In the genomic region with DNA sequence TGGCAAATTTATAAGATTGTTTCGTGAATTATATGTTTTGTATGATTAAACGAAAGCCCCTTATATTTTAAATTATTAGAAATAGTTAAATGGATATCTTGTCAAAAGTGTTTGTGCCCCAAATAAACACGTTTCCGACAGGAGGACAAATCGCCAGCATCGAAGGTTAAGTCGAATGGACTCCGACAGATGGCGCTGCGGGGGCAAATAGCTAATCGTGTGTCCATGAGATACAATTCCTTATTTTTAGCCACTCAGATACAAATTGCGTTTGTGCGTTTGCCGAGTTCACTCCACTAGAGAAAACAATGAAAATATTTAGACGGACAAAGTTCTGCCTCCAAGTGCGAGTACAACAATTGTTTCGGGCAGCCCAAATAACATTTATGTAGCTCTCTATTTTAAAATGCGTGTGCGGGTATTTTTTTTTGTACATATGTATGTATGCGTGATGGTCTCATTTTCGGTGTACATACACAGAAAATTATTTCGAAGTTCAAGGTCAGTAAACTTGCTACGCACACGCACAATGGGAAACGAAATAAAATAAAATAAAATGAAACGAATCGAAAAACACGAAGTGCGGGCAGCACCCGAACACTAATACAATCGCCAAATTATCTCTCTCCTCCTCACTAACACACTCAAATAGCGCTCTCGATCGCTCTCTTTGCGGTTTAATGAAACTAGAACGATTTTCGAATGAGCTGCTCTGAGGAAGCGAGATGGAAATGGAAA, we compare ENCODE assay signal across 6 fruit fly cellular contexts.
A peak's percentile ranks its signal among the peaks of the same experiment; 100 is the strongest.
TF ChIP-seq lines count a peak whose summit lies in the region.

No protein-coding gene starts in this region.

- peak; percentile 87 for TF ChIP-seq CTCF in S2 (optimal IDR thresholded peaks at IDR 0.05; lab: Kevin White, UChicago)
- peak; percentile 90 for TF ChIP-seq CTCF in whole organism, embryonic (GFP tag; optimal IDR thresholded peaks at IDR 0.05; lab: Kevin White, UChicago)

TF ChIP-seq in whole organism, 6 proteins besides CTCF, POLR2A, EP300 and RAD21:
- TF ChIP-seq pan (optimal IDR thresholded peaks at IDR 0.05; lab: Kevin White, UChicago) (no peak), EcR (GFP tag; optimal IDR thresholded peaks at IDR 0.05; lab: Kevin White, UChicago) (peak; percentile 6 to 66)

TF ChIP-seq in whole organism, embryonic, 481 proteins besides CTCF, POLR2A, EP300 and RAD21 (continues in another document):
- TF ChIP-seq pros (GFP tag; optimal IDR thresholded peaks at IDR 0.05; lab: Kevin White, UChicago) (peak; percentile 16), CG4707 (GFP tag; optimal IDR thresholded peaks at IDR 0.05; lab: Kevin White, UChicago) (peak; percentile 38), CG3838 (GFP tag; optimal IDR thresholded peaks at IDR 0.05; lab: Kevin White, UChicago) (no peak), CG2202 (tag; optimal IDR thresholded peaks at IDR 0.05; lab: Kevin White, UChicago) (no peak), lmd (GFP tag; IDR thresholded peaks at IDR 0.05; lab: Robert Waterston, UW) (no peak), CG34376 (GFP tag; optimal IDR thresholded peaks at IDR 0.05; lab: Kevin White, UChicago) (peak; percentile 66), CG10543 (GFP tag; optimal IDR thresholded peaks at IDR 0.05; lab: Kevin White, UChicago) (peak; percentile 74), gro (GFP tag; optimal IDR thresholded peaks at IDR 0.05; lab: Kevin White, UChicago) (peak; percentile 30), Dll (GFP tag; IDR thresholded peaks at IDR 0.05; lab: Robert Waterston, UW; ENCODE audit: partially characterized antibody) (0 out of 4 replicates have a peak, but pooled peaks have one; percentile 21), az2 (GFP tag; optimal IDR thresholded peaks at IDR 0.05; lab: Kevin White, UChicago) (no peak), kni (GFP tag; optimal IDR thresholded peaks at IDR 0.05; lab: Kevin White, UChicago) (peak; percentile 22), Ada2b (GFP tag; IDR thresholded peaks at IDR 0.05; lab: Robert Waterston, UW) (no peak), pita (GFP tag; optimal IDR thresholded peaks at IDR 0.05; lab: Kevin White, UChicago) (no peak), ewg (GFP tag; optimal IDR thresholded peaks at IDR 0.05; lab: Kevin White, UChicago) (no peak), CG17912 (GFP tag; optimal IDR thresholded peaks at IDR 0.05; lab: Kevin White, UChicago) (no peak), nom (GFP tag; optimal IDR thresholded peaks at IDR 0.05; lab: Kevin White, UChicago) (peak; percentile 78), kah (GFP tag; optimal IDR thresholded peaks at IDR 0.05; lab: Kevin White, UChicago) (no peak), tap (tag; optimal IDR thresholded peaks at IDR 0.05; lab: Kevin White, UChicago) (no peak), lbe (GFP tag; optimal IDR thresholded peaks at IDR 0.05; lab: Kevin White, UChicago) (peak; percentile 54)

TF ChIP-seq in whole organism, prepupa, 60 proteins besides CTCF, POLR2A, EP300 and RAD21 (continues in another document):
- TF ChIP-seq Ets96B (tag; optimal IDR thresholded peaks at IDR 0.05; lab: Kevin White, UChicago) (no peak), acj6 (GFP tag; optimal IDR thresholded peaks at IDR 0.05; lab: Kevin White, UChicago) (no peak), achi (GFP tag; optimal IDR thresholded peaks at IDR 0.05; lab: Kevin White, UChicago) (no peak), Eip78C (GFP tag; lab: Kevin White, UChicago) (peak; percentile 53), dsx (GFP tag; optimal IDR thresholded peaks at IDR 0.05; lab: Kevin White, UChicago; ENCODE audit: poor library complexity, severe bottlenecking) (peak; percentile 60), CG32006 (GFP tag; optimal IDR thresholded peaks at IDR 0.05; lab: Kevin White, UChicago) (no peak), CG7368 (GFP tag; optimal IDR thresholded peaks at IDR 0.05; lab: Kevin White, UChicago) (no peak), eg (GFP tag; IDR thresholded peaks at IDR 0.05; lab: Robert Waterston, UW) (no peak), Blimp-1 (GFP tag; optimal IDR thresholded peaks at IDR 0.05; lab: Kevin White, UChicago) (peak; percentile 62), svp (GFP tag; lab: Kevin White, UChicago) (peak; percentile 58), CG31627 (GFP tag; optimal IDR thresholded peaks at IDR 0.05; lab: Kevin White, UChicago) (no peak), Smox (GFP tag; optimal IDR thresholded peaks at IDR 0.05; lab: Kevin White, UChicago) (no peak), vri (GFP tag; optimal IDR thresholded peaks at IDR 0.05; lab: Kevin White, UChicago) (peak; percentile 52), CG16779 (tag; optimal IDR thresholded peaks at IDR 0.05; lab: Kevin White, UChicago) (no peak), CG6808 (GFP tag; optimal IDR thresholded peaks at IDR 0.05; lab: Kevin White, UChicago) (peak; percentile 16), CG4318 (GFP tag; optimal IDR thresholded peaks at IDR 0.05; lab: Kevin White, UChicago) (no peak), Sox15 (GFP tag; optimal IDR thresholded peaks at IDR 0.05; lab: Kevin White, UChicago) (no peak), CG10631 (GFP tag; optimal IDR thresholded peaks at IDR 0.05; lab: Kevin White, UChicago) (no peak), OdsH (GFP tag; optimal IDR thresholded peaks at IDR 0.05; lab: Kevin White, UChicago) (no peak), CG9139 (GFP tag; optimal IDR thresholded peaks at IDR 0.05; lab: Kevin White, UChicago) (peak; percentile 12), esn (GFP tag; optimal IDR thresholded peaks at IDR 0.05; lab: Kevin White, UChicago) (no peak), CG11902 (GFP tag; optimal IDR thresholded peaks at IDR 0.05; lab: Kevin White, UChicago) (no peak)

TF ChIP-seq in whole organism, pupa, 21 proteins besides CTCF, POLR2A, EP300 and RAD21:
- TF ChIP-seq CG34367 (tag; optimal IDR thresholded peaks at IDR 0.05; lab: Kevin White, UChicago) (no peak), CG12605 (GFP tag; IDR thresholded peaks at IDR 0.05; lab: Robert Waterston, UW) (peak; percentile 35; the same call in 1 of the 2 replicates), CG9948 (tag; optimal IDR thresholded peaks at IDR 0.05; lab: Kevin White, UChicago) (no peak), CG8301 (tag; optimal IDR thresholded peaks at IDR 0.05; lab: Kevin White, UChicago) (no peak), CG4496 (GFP tag; IDR thresholded peaks at IDR 0.05; lab: Robert Waterston, UW) (no peak), Snoo (tag; optimal IDR thresholded peaks at IDR 0.05; lab: Kevin White, UChicago) (no peak), EcR (GFP tag; optimal IDR thresholded peaks at IDR 0.05; lab: Kevin White, UChicago) (peak; percentile 98), CG32121 (GFP tag; IDR thresholded peaks at IDR 0.05; lab: Robert Waterston, UW) (no peak), Pif1A (GFP tag; optimal IDR thresholded peaks at IDR 0.05; lab: Kevin White, UChicago) (peak; percentile 23), rn (GFP tag; IDR thresholded peaks at IDR 0.05; lab: Robert Waterston, UW) (no peak), gl (tag; optimal IDR thresholded peaks at IDR 0.05; lab: Kevin White, UChicago) (peak; percentile 39), D1 (tag; optimal IDR thresholded peaks at IDR 0.05; lab: Kevin White, UChicago) (no peak), CG15710 (tag; optimal IDR thresholded peaks at IDR 0.05; lab: Kevin White, UChicago) (no peak), CG14655 (GFP tag; optimal IDR thresholded peaks at IDR 0.05; lab: Kevin White, UChicago) (no peak), CG8159 (tag; optimal IDR thresholded peaks at IDR 0.05; lab: Kevin White, UChicago) (no peak), Ets98B (GFP tag; IDR thresholded peaks at IDR 0.05; lab: Robert Waterston, UW) (no peak), CG17806 (tag; optimal IDR thresholded peaks at IDR 0.05; lab: Kevin White, UChicago) (no peak), Pif1B (GFP tag; optimal IDR thresholded peaks at IDR 0.05; lab: Kevin White, UChicago) (no peak), CG13204 (GFP tag; optimal IDR thresholded peaks at IDR 0.05; lab: Kevin White, UChicago) (peak; percentile 17), fd96Ca (GFP tag; IDR thresholded peaks at IDR 0.05; lab: Robert Waterston, UW) (no peak), CG10348 (GFP tag; IDR thresholded peaks at IDR 0.05; lab: Robert Waterston, UW) (no peak)

TF ChIP-seq in whole organism, wandering third instar larva, 38 proteins besides CTCF, POLR2A, EP300 and RAD21 (continues in another document):
- no peak for TF ChIP-seq Rel (GFP tag; optimal IDR thresholded peaks at IDR 0.05; lab: Kevin White, UChicago)
- peak; percentile 55 for TF ChIP-seq Rel (tag; optimal IDR thresholded peaks at IDR 0.05; lab: Kevin White, UChicago)
- no peak for TF ChIP-seq N (GFP tag; optimal IDR thresholded peaks at IDR 0.05; lab: Kevin White, UChicago)
- peak; percentile 14 for TF ChIP-seq Hnf4 (GFP tag; optimal IDR thresholded peaks at IDR 0.05; lab: Kevin White, UChicago)
- TF ChIP-seq ey (GFP tag; optimal IDR thresholded peaks at IDR 0.05; lab: Kevin White, UChicago) = no peak
- no peak for TF ChIP-seq HLH106 (tag; optimal IDR thresholded peaks at IDR 0.05; lab: Kevin White, UChicago)
- TF ChIP-seq dmrt93B (GFP tag; optimal IDR thresholded peaks at IDR 0.05; lab: Kevin White, UChicago) = no peak
- no peak for TF ChIP-seq GATAd (GFP tag; optimal IDR thresholded peaks at IDR 0.05; lab: Kevin White, UChicago)
- TF ChIP-seq sv (GFP tag; optimal IDR thresholded peaks at IDR 0.05; lab: Kevin White, UChicago) = no peak
- TF ChIP-seq psq (GFP tag; optimal IDR thresholded peaks at IDR 0.05; lab: Kevin White, UChicago) = peak; percentile 90
- TF ChIP-seq Dfd (GFP tag; optimal IDR thresholded peaks at IDR 0.05; lab: Kevin White, UChicago) = no peak
- peak; percentile 26 for TF ChIP-seq CG32264 (GFP tag; optimal IDR thresholded peaks at IDR 0.05; lab: Kevin White, UChicago)
- peak; percentile 53 for TF ChIP-seq Dif (GFP tag; optimal IDR thresholded peaks at IDR 0.05; lab: Kevin White, UChicago; ENCODE audit: partially characterized antibody)
- peak; percentile 49 to 79 for TF ChIP-seq dl (GFP tag; optimal IDR thresholded peaks at IDR 0.05; lab: Kevin White, UChicago; ENCODE audit: insufficient read depth in 1 of 2, partially characterized antibody in 2 of 2)
- TF ChIP-seq sage (GFP tag; optimal IDR thresholded peaks at IDR 0.05; lab: Kevin White, UChicago) = peak; percentile 44
- TF ChIP-seq dsf (GFP tag; optimal IDR thresholded peaks at IDR 0.05; lab: Kevin White, UChicago; ENCODE audit: borderline replicate concordance) = no peak
- no peak for TF ChIP-seq lola (GFP tag; optimal IDR thresholded peaks at IDR 0.05; lab: Kevin White, UChicago)
- no peak for TF ChIP-seq Abd-B (GFP tag; optimal IDR thresholded peaks at IDR 0.05; lab: Kevin White, UChicago)
- no peak for TF ChIP-seq brk (GFP tag; optimal IDR thresholded peaks at IDR 0.05; lab: Kevin White, UChicago)
- TF ChIP-seq Hr83 (GFP tag; optimal IDR thresholded peaks at IDR 0.05; lab: Kevin White, UChicago; ENCODE audit: poor library complexity, severe bottlenecking) = peak; percentile 30
- no peak for TF ChIP-seq Jra (GFP tag; optimal IDR thresholded peaks at IDR 0.05; lab: Kevin White, UChicago)
- TF ChIP-seq jim (GFP tag; optimal IDR thresholded peaks at IDR 0.05; lab: Kevin White, UChicago) = no peak
- no peak for TF ChIP-seq usp (GFP tag; optimal IDR thresholded peaks at IDR 0.05; lab: Kevin White, UChicago)
- TF ChIP-seq CG9705 (GFP tag; optimal IDR thresholded peaks at IDR 0.05; lab: Kevin White, UChicago) = no peak
- no peak for TF ChIP-seq rgr (GFP tag; optimal IDR thresholded peaks at IDR 0.05; lab: Kevin White, UChicago)
- TF ChIP-seq woc (GFP tag; optimal IDR thresholded peaks at IDR 0.05; lab: Kevin White, UChicago) = no peak
